Worm (Caenorhabditis elegans) whole organism, L1 larva: ENCODE data around the gene H03E18.1.

Experiments
- alr-1 ChIP-seq: fragments of 200-800 bp; sonication (Bioruptor generic); optimal IDR thresholded peaks from 2 replicates; lab custom pipeline; 2018; ENCODE audit warnings: borderline replicate concordance, mild to moderate bottlenecking, missing genetic modification characterization, missing compliant biosample characterization
- blmp-1 ChIP-seq: fragments of 150-350 bp; optimal IDR thresholded peaks from 2 replicates; lab custom pipeline; 2014; ENCODE audit warnings: missing biosample characterization, missing genetic modification characterization
- ceh-8 ChIP-seq: fragments of 200-800 bp; sonication (Bioruptor generic); optimal IDR thresholded peaks from 2 replicates; lab custom pipeline; 2018; ENCODE audit warnings: mild to moderate bottlenecking, missing genetic modification characterization, moderate library complexity, missing compliant biosample characterization
- ceh-82 ChIP-seq, 3 experiments: fragments of 150-350 bp in 1 of 3; sonication (generic microtip) in 2 of 3; optimal IDR thresholded peaks; 2 replicates each; lab custom pipeline; 2014 to 2017; ENCODE audit warnings: missing biosample characterization in 3 of 3, missing genetic modification characterization in 3 of 3
- ces-1 ChIP-seq: fragments of 150-350 bp; optimal IDR thresholded peaks from 2 replicates; lab custom pipeline; 2014; ENCODE audit warnings: missing biosample characterization, missing genetic modification reagents, missing genetic modification characterization
- dsc-1 ChIP-seq: sonication (generic microtip); optimal IDR thresholded peaks from 2 replicates; lab custom pipeline; 2016; ENCODE audit warnings: mild to moderate bottlenecking, missing genetic modification characterization, missing compliant biosample characterization
- efl-1 ChIP-seq, 4 experiments: fragments of 150-350 bp; optimal IDR thresholded peaks in 3 of 4; peaks in 1 of 4; 1 replicate in 1 of 4; 2 replicates in 3 of 4; lab custom pipeline; 2014; ENCODE audit warnings: missing biosample characterization in 2 of 4, missing genetic modification characterization in 2 of 4, missing genetic modification reagents in 2 of 4
- egl-13 ChIP-seq: sonication (generic microtip); optimal IDR thresholded peaks from 2 replicates; lab custom pipeline; 2016; ENCODE audit warnings: missing genotype, missing genetic modification reagents, missing genetic modification characterization, missing compliant biosample characterization
- elt-2 ChIP-seq: sonication (generic microtip); optimal IDR thresholded peaks from 2 replicates; lab custom pipeline; 2016; ENCODE audit warnings: missing genetic modification characterization, mild to moderate bottlenecking, inconsistent platforms, missing compliant biosample characterization, missing genetic modification reagents
- fkh-10 ChIP-seq: sonication (generic microtip); optimal IDR thresholded peaks from 2 replicates; lab custom pipeline; 2017; ENCODE audit warnings: missing biosample characterization, missing genetic modification reagents, missing genetic modification characterization
- fkh-4 ChIP-seq: sonication (generic microtip); optimal IDR thresholded peaks from 2 replicates; lab custom pipeline; 2016; ENCODE audit warnings: missing compliant biosample characterization, missing genetic modification characterization, borderline replicate concordance
- fkh-8 ChIP-seq: sonication (generic microtip); optimal IDR thresholded peaks from 2 replicates; lab custom pipeline; 2016; ENCODE audit warnings: mild to moderate bottlenecking, missing genetic modification characterization, missing compliant biosample characterization
- lin-13 ChIP-seq: fragments of 150-350 bp; optimal IDR thresholded peaks from 2 replicates; lab custom pipeline; 2014; ENCODE audit warnings: missing biosample characterization, missing genetic modification reagents, missing genetic modification characterization
- lin-14 ChIP-seq: fragments of 200-800 bp; sonication (Bioruptor generic); optimal IDR thresholded peaks from 2 replicates; lab custom pipeline; 2018; ENCODE audit warnings: mild to moderate bottlenecking, missing genetic modification characterization, moderate library complexity, missing compliant biosample characterization
- lin-35 ChIP-seq, 2 experiments: fragments of 150-350 bp; optimal IDR thresholded peaks; 2 replicates each; lab custom pipeline; 2014; ENCODE audit warnings: missing biosample characterization in 2 of 2, missing genetic modification characterization in 2 of 2, missing genetic modification reagents in 2 of 2
- lsy-2 ChIP-seq, 2 experiments: fragments of 150-350 bp; optimal IDR thresholded peaks; 2 replicates each; lab custom pipeline; 2014; ENCODE audit warnings: missing biosample characterization in 2 of 2, missing genetic modification characterization in 2 of 2
- mab-9 ChIP-seq: fragments of 200-800 bp; sonication (Bioruptor generic); IDR thresholded peaks from 2 replicates; pipeline ENCODE4 v1.3.6; 2022; ENCODE audit warnings: missing genetic modification reagents, missing genetic modification characterization, missing compliant biosample characterization
- mdl-1 ChIP-seq, 2 experiments: fragments of 150-350 bp; optimal IDR thresholded peaks; 2 replicates each; lab custom pipeline; 2014 to 2017; ENCODE audit warnings: missing biosample characterization in 2 of 2, missing genetic modification characterization in 2 of 2, inconsistent platforms in 1 of 2
- mep-1 ChIP-seq: fragments of 150-350 bp; optimal IDR thresholded peaks from 2 replicates; lab custom pipeline; 2014; ENCODE audit warnings: missing biosample characterization, missing genetic modification characterization
- nhr-12 ChIP-seq: sonication (generic microtip); optimal IDR thresholded peaks from 2 replicates; lab custom pipeline; 2017; ENCODE audit warnings: missing biosample characterization, missing genetic modification characterization
- nhr-19 ChIP-seq: fragments of 200-800 bp; sonication (Bioruptor generic); conservative IDR thresholded peaks from 2 replicates; pipeline ENCODE4 v1.3.6; 2022; ENCODE audit warnings: missing genetic modification characterization, missing compliant biosample characterization
- nhr-20 ChIP-seq: sonication (generic microtip); optimal IDR thresholded peaks from 2 replicates; lab custom pipeline; 2016; ENCODE audit warnings: mild to moderate bottlenecking, missing genetic modification characterization, missing compliant biosample characterization
- nhr-47 ChIP-seq: sonication (generic microtip); optimal IDR thresholded peaks from 2 replicates; lab custom pipeline; 2016; ENCODE audit warnings: mild to moderate bottlenecking, missing genetic modification characterization, moderate library complexity, missing compliant biosample characterization
- nhr-71 ChIP-seq: sonication (generic microtip); optimal IDR thresholded peaks from 2 replicates; lab custom pipeline; 2016; ENCODE audit warnings: mild to moderate bottlenecking, missing genetic modification characterization, moderate library complexity, missing compliant biosample characterization
- nhr-85 ChIP-seq: sonication (generic microtip); peaks from one replicate; lab custom pipeline; 2016; ENCODE audit warnings: missing genetic modification characterization, inconsistent platforms, missing compliant biosample characterization
- nhr-90 ChIP-seq: sonication (generic microtip); optimal IDR thresholded peaks from 2 replicates; lab custom pipeline; 2016; ENCODE audit warnings: mild to moderate bottlenecking, missing genetic modification characterization, missing compliant biosample characterization; ENCODE audit not compliant: poor library complexity
- pag-3 ChIP-seq: sonication (generic microtip); optimal IDR thresholded peaks from 2 replicates; lab custom pipeline; 2017; ENCODE audit warnings: missing genetic modification characterization, mild to moderate bottlenecking, missing compliant biosample characterization, antibody characterized with exemption, borderline replicate concordance; ENCODE audit not compliant: insufficient read depth
- rnt-1 ChIP-seq: sonication (generic microtip); optimal IDR thresholded peaks from 2 replicates; lab custom pipeline; 2016; ENCODE audit warnings: mild to moderate bottlenecking, missing genetic modification characterization, moderate library complexity, missing compliant biosample characterization
- skn-1 ChIP-seq: fragments of 150-350 bp; optimal IDR thresholded peaks from 2 replicates; lab custom pipeline; 2014; ENCODE audit warnings: missing biosample characterization, missing genetic modification characterization
- snu-23 ChIP-seq: sonication (generic microtip); optimal IDR thresholded peaks from 2 replicates; lab custom pipeline; 2016; ENCODE audit warnings: missing genetic modification characterization, missing compliant biosample characterization
- swsn-7 ChIP-seq: sonication (generic microtip); optimal IDR thresholded peaks from 2 replicates; lab custom pipeline; 2016; ENCODE audit warnings: missing genetic modification characterization, missing compliant biosample characterization
- tbx-2 ChIP-seq: sonication (generic microtip); optimal IDR thresholded peaks from 2 replicates; lab custom pipeline; 2016; ENCODE audit warnings: missing genetic modification characterization, missing compliant biosample characterization
- unc-130 ChIP-seq: fragments of 150-350 bp; optimal IDR thresholded peaks from 2 replicates; lab custom pipeline; 2017; ENCODE audit warnings: missing biosample characterization, missing genetic modification characterization, inconsistent platforms
- unc-86 ChIP-seq: sonication (generic microtip); optimal IDR thresholded peaks from 2 replicates; lab custom pipeline; 2016; ENCODE audit warnings: missing genetic modification characterization, missing compliant biosample characterization
- unc-98 ChIP-seq: fragments of 200-800 bp; sonication (Bioruptor generic); IDR thresholded peaks from 2 replicates; pipeline ENCODE4 v1.3.6; 2022; ENCODE audit warnings: missing genetic modification characterization, missing compliant biosample characterization
- zip-4 ChIP-seq: fragments of 200-800 bp; sonication (Bioruptor generic); optimal IDR thresholded peaks from 2 replicates; lab custom pipeline; 2018; ENCODE audit warnings: mild to moderate bottlenecking, missing genetic modification characterization, moderate library complexity, missing compliant biosample characterization
- ztf-11 ChIP-seq, 2 experiments: sonication (generic microtip); optimal IDR thresholded peaks; 2 replicates each; lab custom pipeline; 2016 to 2017; ENCODE audit warnings: missing genetic modification characterization in 2 of 2, missing biosample characterization in 1 of 2, missing compliant biosample characterization in 1 of 2

The H03E18.1 gene

DNA sequence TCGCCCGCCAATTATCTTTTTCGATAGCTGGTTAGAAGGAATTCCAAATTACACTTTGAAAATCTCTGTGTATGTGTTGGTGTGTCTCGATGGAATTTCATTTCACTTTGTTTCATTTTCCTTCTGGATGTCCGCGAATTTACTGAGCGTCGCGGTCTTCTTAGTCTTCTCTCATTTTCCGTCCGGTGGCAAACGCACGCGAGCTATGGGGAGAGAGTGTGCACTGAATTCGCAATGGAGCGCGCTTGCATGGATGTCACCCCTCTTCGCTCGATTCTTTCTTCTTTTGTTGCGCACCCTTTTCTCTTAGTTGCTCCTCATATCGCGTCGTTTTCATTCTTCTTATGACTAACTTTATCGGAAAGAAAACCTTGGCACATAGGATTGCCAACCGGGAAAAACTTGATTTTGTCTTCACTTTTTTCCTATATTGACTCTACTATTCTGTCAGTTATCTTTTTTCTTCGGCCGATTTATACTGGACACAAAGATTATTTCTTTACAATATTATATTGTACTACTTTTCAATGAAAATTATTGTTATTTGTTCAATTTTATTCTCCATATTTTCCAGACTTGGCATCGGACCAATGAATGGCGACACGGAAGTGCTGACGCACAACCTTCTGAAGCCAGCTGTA is 44.1 kb downstream of the H03E18.1 start, which contains the start of gene dhhc-14 (continued):
- TF ChIP-seq egl-13 (tag; lab: Kevin White, UChicago) (no peak), fkh-4 (tag; lab: Kevin White, UChicago) (no peak), ceh-8 (GFP tag; lab: Kevin White, UChicago) (no peak)

DNA sequence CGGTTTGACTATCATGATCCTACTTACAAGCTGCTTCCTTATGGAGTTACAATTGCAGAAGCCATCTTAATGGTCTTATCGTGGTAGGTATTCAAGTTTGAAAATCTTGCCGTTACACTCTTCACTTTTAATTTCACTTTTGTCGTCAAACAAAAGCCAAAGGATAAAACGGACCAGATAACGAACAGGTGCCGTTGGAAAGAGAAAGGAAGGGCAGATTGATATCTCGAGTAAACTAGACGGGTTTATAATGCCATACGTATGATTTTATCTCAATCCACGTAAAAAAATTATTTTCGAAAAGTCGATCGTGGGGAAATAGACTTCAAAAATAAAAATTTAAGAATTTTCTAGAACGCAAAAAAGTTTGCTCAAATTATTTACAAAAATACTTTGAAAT is 46.4 kb downstream of the H03E18.1 start:
- TF ChIP-seq blmp-1 (peak; percentile 76), alr-1 (tag; lab: Kevin White, UChicago) (no peak), ceh-82 (tag; optimal IDR thresholded peaks at IDR 0.05; lab: Kevin White, UChicago) (no peak), nhr-71 (tag; lab: Kevin White, UChicago) (no peak), swsn-7 (tag; lab: Kevin White, UChicago) (no peak)

DNA sequence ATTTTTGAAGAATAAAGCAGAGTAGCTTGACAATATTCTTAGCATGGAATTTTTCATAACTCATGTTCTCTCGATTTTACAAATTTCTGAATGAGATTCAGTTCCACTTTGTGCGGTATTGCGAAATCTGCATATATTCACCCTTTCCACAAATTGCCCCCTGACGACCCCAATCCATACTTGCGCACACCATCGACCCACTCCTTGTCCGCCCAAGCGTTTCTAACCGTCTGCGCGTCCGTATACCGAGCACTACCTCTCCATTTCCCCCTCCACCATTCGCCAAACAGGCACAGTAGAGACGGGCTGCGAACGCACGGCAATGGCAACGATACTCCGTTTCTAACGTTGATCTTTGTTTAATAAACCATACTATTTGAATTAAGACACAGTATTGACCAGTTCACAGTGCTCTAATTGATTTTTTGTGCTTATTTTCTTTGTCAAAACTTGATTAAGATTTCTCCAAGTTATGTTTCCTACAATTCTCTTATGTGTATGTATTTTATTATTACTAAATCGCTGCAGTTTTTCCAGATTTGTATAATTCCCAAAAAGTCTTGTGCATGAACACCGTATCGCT is 49.0 kb downstream of the H03E18.1 start, which contains the start of gene utx-1:
utx-1 (plus strand) TSS at position 533 of the 583 bp plus-strand sequence.
- TF ChIP-seq ceh-82 (tag; optimal IDR thresholded peaks at IDR 0.05; lab: Kevin White, UChicago) (peak in 1 of 3 experiments; percentile 9), nhr-47 (tag; lab: Kevin White, UChicago) (peak; percentile 28), blmp-1 (peak; percentile 4), nhr-20 (tag; lab: Kevin White, UChicago) (peak; percentile 31), unc-86 (tag; lab: Kevin White, UChicago) (peak; percentile 13), lin-35 (GFP tag; optimal IDR thresholded peaks at IDR 0.05; lab: Kevin White, UChicago) (peak; percentile 15 to 48), nhr-71 (tag; lab: Kevin White, UChicago) (peak; percentile 26), ztf-11 (tag; optimal IDR thresholded peaks at IDR 0.05; lab: Kevin White, UChicago) (peak in 1 of 2 experiments; percentile 37), efl-1 (optimal IDR thresholded peaks at IDR 0.05; lab: Kevin White, UChicago) (peak in 1 of 2 experiments; percentile 24), efl-1 (GFP tag; optimal IDR thresholded peaks at IDR 0.05 in 1 of 2; lab: Kevin White, UChicago) (no peak), unc-130 (no peak), mab-9 (GFP tag; lab: Robert Waterston, UW) (0 out of 2 replicates have a peak, but pooled peaks have one; percentile 21), dsc-1 (tag; lab: Kevin White, UChicago) (peak; percentile 26), unc-98 (GFP tag; lab: Robert Waterston, UW) (no peak), mdl-1 (tag; optimal IDR thresholded peaks at IDR 0.05; lab: Kevin White, UChicago) (peak in 1 of 2 experiments; percentile 12), zip-4 (GFP tag; lab: Kevin White, UChicago) (peak; percentile 86), mep-1 (tag; lab: Kevin White, UChicago) (peak; percentile 21), nhr-85 (tag; lab: Kevin White, UChicago) (peak; percentile 55), lin-14 (GFP tag; lab: Kevin White, UChicago) (peak; percentile 59), fkh-10 (GFP tag; lab: Kevin White, UChicago) (peak; percentile 3), lin-13 (GFP tag; lab: Kevin White, UChicago) (no peak), swsn-7 (tag; lab: Kevin White, UChicago) (peak; percentile 30), elt-2 (tag; lab: Kevin White, UChicago) (no peak), rnt-1 (tag; lab: Kevin White, UChicago) (peak; percentile 33), nhr-12 (tag; lab: Kevin White, UChicago) (no peak), ces-1 (GFP tag; lab: Kevin White, UChicago) (no peak), lsy-2 (tag; optimal IDR thresholded peaks at IDR 0.05; lab: Kevin White, UChicago) (peak in 1 of 2 experiments; percentile 29), skn-1 (tag; lab: Kevin White, UChicago) (peak; percentile 12), nhr-90 (tag; lab: Kevin White, UChicago) (peak; percentile 28), tbx-2 (tag; lab: Kevin White, UChicago) (no peak), snu-23 (GFP tag; lab: Kevin White, UChicago) (peak; percentile 31), nhr-19 (peak; percentile 23; the same call in 1 of the 2 replicates), fkh-8 (tag; lab: Kevin White, UChicago) (peak; percentile 26), pag-3 (no peak)
